Fruit fly (Drosophila melanogaster) whole organism, embryonic: ENCODE data around the gene CG4733.

Experiments used
- Atf-2 ChIP-seq: fragments of 200-800 bp; sonication (Bioruptor generic); optimal IDR thresholded peaks from 2 replicates; lab custom pipeline; 2016; ENCODE audit warnings: missing biosample characterization, missing genetic modification characterization
- Atf6 ChIP-seq: fragments of 200-800 bp; sonication (Bioruptor generic); IDR thresholded peaks from 2 replicates; pipeline ENCODE4 v1.3.6; 2022; ENCODE audit warnings: missing biosample characterization, missing genetic modification characterization
- BtbVII ChIP-seq: fragments of 200-800 bp; sonication (Bioruptor generic); optimal IDR thresholded peaks from 3 replicates; lab custom pipeline; 2017; ENCODE audit warnings: missing biosample characterization, mild to moderate bottlenecking, missing genetic modification characterization
- CG10209 ChIP-seq: fragments of 200-800 bp; sonication (Bioruptor generic); optimal IDR thresholded peaks from 3 replicates; lab custom pipeline; 2017; ENCODE audit warnings: missing biosample characterization, mild to moderate bottlenecking, missing genetic modification characterization, missing genetic modification reagents
- CG10979 ChIP-seq: fragments of 200-800 bp; sonication (Bioruptor generic); optimal IDR thresholded peaks from 2 replicates; lab custom pipeline; 2018; ENCODE audit warnings: missing biosample characterization, mild to moderate bottlenecking, missing genetic modification characterization, moderate library complexity
- CG11723 ChIP-seq: fragments of 200-800 bp; sonication (Bioruptor generic); optimal IDR thresholded peaks from 2 replicates; lab custom pipeline; 2017; ENCODE audit warnings: missing biosample characterization, mild to moderate bottlenecking, missing genetic modification characterization
- CG12071 ChIP-seq: fragments of 200-800 bp; sonication (Bioruptor generic); optimal IDR thresholded peaks from 3 replicates; lab custom pipeline; 2018; ENCODE audit warnings: missing biosample characterization, mild to moderate bottlenecking, missing genetic modification characterization
- CG12236 ChIP-seq: fragments of 200-800 bp; sonication (Bioruptor generic); optimal IDR thresholded peaks from 2 replicates; lab custom pipeline; 2016; ENCODE audit warnings: missing biosample characterization, missing genetic modification characterization
- CG13296 ChIP-seq: fragments of 200-800 bp; sonication (Bioruptor generic); optimal IDR thresholded peaks from 3 replicates; lab custom pipeline; 2018; ENCODE audit warnings: missing biosample characterization, mild to moderate bottlenecking, missing genetic modification characterization
- CG17328 ChIP-seq: fragments of 200-800 bp; sonication (Bioruptor generic); IDR thresholded peaks from 2 replicates; pipeline ENCODE4 v1.3.6; 2022; ENCODE audit warnings: missing biosample characterization, missing genetic modification characterization
- CG17568 ChIP-seq: fragments of 200-800 bp; sonication (Bioruptor generic); optimal IDR thresholded peaks from 2 replicates; lab custom pipeline; 2018; ENCODE audit warnings: missing biosample characterization, mild to moderate bottlenecking, missing genetic modification characterization, moderate library complexity
- CG2202 ChIP-seq: fragments of 200-800 bp; sonication (Bioruptor generic); optimal IDR thresholded peaks from 2 replicates; lab custom pipeline; 2018; ENCODE audit warnings: missing biosample characterization, mild to moderate bottlenecking, missing genetic modification characterization
- CG33557 ChIP-seq: fragments of 200-800 bp; sonication (Bioruptor generic); optimal IDR thresholded peaks from 2 replicates; lab custom pipeline; 2019; ENCODE audit warnings: missing biosample characterization, mild to moderate bottlenecking, missing genetic modification characterization, moderate library complexity
- CG34422 ChIP-seq: fragments of 200-800 bp; sonication (Bioruptor generic); IDR thresholded peaks from 3 replicates; pipeline ENCODE4 v1.3.6; 2022; ENCODE audit warnings: missing biosample characterization, missing genetic modification characterization
- CG4328 ChIP-seq: fragments of 200-800 bp; sonication (Bioruptor generic); optimal IDR thresholded peaks from 3 replicates; lab custom pipeline; 2017; ENCODE audit warnings: missing biosample characterization, missing genetic modification reagents, missing genetic modification characterization
- CG4424 ChIP-seq: fragments of 200-800 bp; sonication (Bioruptor generic); optimal IDR thresholded peaks from 3 replicates; lab custom pipeline; 2016; ENCODE audit warnings: missing biosample characterization, missing genetic modification characterization
- CG4730 ChIP-seq: fragments of 200-800 bp; sonication (Bioruptor generic); IDR thresholded peaks from 2 replicates; pipeline ENCODE4 v1.3.6; 2022; ENCODE audit warnings: missing biosample characterization, missing genetic modification characterization
- CG6765 ChIP-seq: fragments of 200-800 bp; sonication (Bioruptor generic); optimal IDR thresholded peaks from 3 replicates; lab custom pipeline; 2017; ENCODE audit warnings: missing biosample characterization, mild to moderate bottlenecking, missing genetic modification characterization
- CG7987 ChIP-seq: fragments of 200-800 bp; sonication (Bioruptor generic); optimal IDR thresholded peaks from 2 replicates; lab custom pipeline; 2018; ENCODE audit warnings: missing biosample characterization, mild to moderate bottlenecking, missing genetic modification characterization, moderate library complexity
- CG9727 ChIP-seq: fragments of 200-800 bp; sonication (Bioruptor generic); optimal IDR thresholded peaks from 3 replicates; lab custom pipeline; 2017; ENCODE audit warnings: missing biosample characterization, mild to moderate bottlenecking, missing genetic modification characterization
- CG9797 ChIP-seq: fragments of 200-800 bp; sonication (Bioruptor generic); optimal IDR thresholded peaks from 3 replicates; lab custom pipeline; 2018; ENCODE audit warnings: missing biosample characterization, mild to moderate bottlenecking, missing genetic modification characterization
- Dek ChIP-seq: fragments of 200-800 bp; sonication (Bioruptor generic); optimal IDR thresholded peaks from 3 replicates; lab custom pipeline; 2019; ENCODE audit warnings: missing biosample characterization, mild to moderate bottlenecking, missing genetic modification characterization, moderate library complexity
- Fer1 ChIP-seq: fragments of 200-800 bp; sonication (Bioruptor generic); optimal IDR thresholded peaks from 2 replicates; lab custom pipeline; 2017; ENCODE audit warnings: missing biosample characterization, mild to moderate bottlenecking, missing genetic modification characterization
- GATAe ChIP-seq: fragments of 200-800 bp; sonication (Bioruptor generic); conservative IDR thresholded peaks from 2 replicates; pipeline ENCODE4 v1.3.6; 2022; ENCODE audit warnings: missing biosample characterization, missing genetic modification characterization
- MESR4 ChIP-seq: fragments of 200-800 bp; sonication (Bioruptor generic); optimal IDR thresholded peaks from 2 replicates; lab custom pipeline; 2018; ENCODE audit warnings: missing biosample characterization, mild to moderate bottlenecking, missing genetic modification characterization, moderate library complexity
- Nf-YA ChIP-seq: fragments of 200-800 bp; sonication (Bioruptor generic); IDR thresholded peaks from 2 replicates; pipeline ENCODE4 v1.3.6; 2022; ENCODE audit warnings: missing biosample characterization, missing genetic modification characterization
- PHDP ChIP-seq: fragments of 200-800 bp; sonication (Bioruptor generic); optimal IDR thresholded peaks from 3 replicates; lab custom pipeline; 2018; ENCODE audit warnings: missing biosample characterization, mild to moderate bottlenecking, missing genetic modification characterization, moderate library complexity
- Rx ChIP-seq: fragments of 200-800 bp; sonication (Bioruptor generic); IDR thresholded peaks from 2 replicates; pipeline ENCODE4 v1.3.6; 2022; ENCODE audit warnings: missing biosample characterization, missing genetic modification characterization
- amos ChIP-seq: fragments of 200-800 bp; sonication (Bioruptor generic); IDR thresholded peaks from 2 replicates; pipeline ENCODE4 v1.3.6; 2022; ENCODE audit warnings: missing biosample characterization, missing genetic modification characterization; ENCODE audit not compliant: partially characterized antibody
- cato ChIP-seq: fragments of 200-800 bp; sonication (Bioruptor generic); optimal IDR thresholded peaks from 2 replicates; lab custom pipeline; 2016; ENCODE audit warnings: missing biosample characterization, missing genetic modification characterization, borderline replicate concordance
- corto ChIP-seq: fragments of 200-800 bp; sonication (Bioruptor generic); optimal IDR thresholded peaks from 2 replicates; lab custom pipeline; 2016; ENCODE audit warnings: missing biosample characterization, mild to moderate bottlenecking, missing genetic modification characterization, moderate library complexity
- disco-r ChIP-seq: fragments of 200-800 bp; sonication (Bioruptor generic); optimal IDR thresholded peaks from 2 replicates; lab custom pipeline; 2016; ENCODE audit warnings: missing biosample characterization, missing genetic modification characterization
- dmrt11E ChIP-seq: fragments of 200-800 bp; sonication (Bioruptor generic); optimal IDR thresholded peaks from 3 replicates; lab custom pipeline; 2018; ENCODE audit warnings: missing biosample characterization, mild to moderate bottlenecking, missing genetic modification characterization, moderate library complexity
- en ChIP-seq: fragments of 200-800 bp; sonication (Bioruptor generic); optimal IDR thresholded peaks from 2 replicates; lab custom pipeline; 2016; ENCODE audit warnings: missing biosample characterization, missing genetic modification characterization
- gce ChIP-seq: fragments of 200-800 bp; sonication (Bioruptor generic); IDR thresholded peaks from 3 replicates; pipeline ENCODE4 v1.3.6; 2022; ENCODE audit warnings: missing biosample characterization, missing genetic modification characterization
- grn ChIP-seq: fragments of 200-800 bp; sonication (Bioruptor generic); optimal IDR thresholded peaks from 3 replicates; lab custom pipeline; 2017; ENCODE audit warnings: missing biosample characterization, missing genetic modification characterization
- knrl ChIP-seq: fragments of 200-800 bp; sonication (Bioruptor generic); IDR thresholded peaks from 3 replicates; pipeline ENCODE4 v1.3.6; 2022; ENCODE audit warnings: missing biosample characterization, missing genetic modification characterization; ENCODE audit not compliant: partially characterized antibody
- lola ChIP-seq, 3 experiments: fragments of >200 bp in 2 of 3; fragments of 200-800 bp in 1 of 3; sonication (Bioruptor generic) in 1 of 3; optimal IDR thresholded peaks; 2 replicates each; lab custom pipeline; 2017 to 2019; ENCODE audit warnings: missing biosample characterization in 3 of 3, missing genetic modification characterization in 3 of 3, mild to moderate bottlenecking in 1 of 3, moderate library complexity in 1 of 3
- maf-S ChIP-seq: fragments of 200-800 bp; sonication (Bioruptor generic); optimal IDR thresholded peaks from 2 replicates; lab custom pipeline; 2016; ENCODE audit warnings: missing biosample characterization, missing genetic modification characterization
- onecut ChIP-seq: fragments of 200-800 bp; sonication (Bioruptor generic); IDR thresholded peaks from 2 replicates; pipeline ENCODE4 v1.3.6; 2022; ENCODE audit warnings: missing biosample characterization, missing genetic modification characterization
- org-1 ChIP-seq: fragments of 200-800 bp; sonication (Bioruptor generic); optimal IDR thresholded peaks from 2 replicates; lab custom pipeline; 2017; ENCODE audit warnings: missing biosample characterization, missing genetic modification characterization
- psq ChIP-seq: fragments of 200-800 bp; sonication (Bioruptor generic); optimal IDR thresholded peaks from 2 replicates; lab custom pipeline; 2017; ENCODE audit warnings: missing biosample characterization, missing genetic modification characterization
- shn ChIP-seq: fragments of 200-800 bp; sonication (Bioruptor generic); optimal IDR thresholded peaks from 3 replicates; lab custom pipeline; 2016; ENCODE audit warnings: missing biosample characterization, missing genetic modification characterization
- sim ChIP-seq: fragments of 200-800 bp; sonication (Bioruptor generic); IDR thresholded peaks from 2 replicates; pipeline ENCODE4 v1.3.6; 2022; ENCODE audit warnings: missing biosample characterization, missing genetic modification characterization
- slou ChIP-seq: fragments of 200-800 bp; sonication (Bioruptor generic); optimal IDR thresholded peaks from 3 replicates; lab custom pipeline; 2016; ENCODE audit warnings: missing biosample characterization, missing genetic modification characterization
- stc ChIP-seq: fragments of 200-800 bp; sonication (Bioruptor generic); IDR thresholded peaks from 2 replicates; pipeline ENCODE4 v1.3.6; 2022; ENCODE audit warnings: missing biosample characterization, missing genetic modification characterization
- twi ChIP-seq: fragments of 200-800 bp; optimal IDR thresholded peaks from 2 replicates; lab custom pipeline; 2019; ENCODE audit warnings: missing biosample characterization, mild to moderate bottlenecking, missing genetic modification characterization, moderate library complexity
- vvl ChIP-seq: fragments of 200-800 bp; sonication (Bioruptor generic); IDR thresholded peaks from 2 replicates; pipeline ENCODE4 v1.3.6; 2022; ENCODE audit warnings: missing biosample characterization, missing genetic modification characterization
- zfh1 ChIP-seq: fragments of 200-800 bp; sonication (Bioruptor generic); IDR thresholded peaks from 3 replicates; pipeline ENCODE4 v1.3.6; 2022; ENCODE audit warnings: missing biosample characterization, missing genetic modification characterization

Gene CG4733

DNA sequence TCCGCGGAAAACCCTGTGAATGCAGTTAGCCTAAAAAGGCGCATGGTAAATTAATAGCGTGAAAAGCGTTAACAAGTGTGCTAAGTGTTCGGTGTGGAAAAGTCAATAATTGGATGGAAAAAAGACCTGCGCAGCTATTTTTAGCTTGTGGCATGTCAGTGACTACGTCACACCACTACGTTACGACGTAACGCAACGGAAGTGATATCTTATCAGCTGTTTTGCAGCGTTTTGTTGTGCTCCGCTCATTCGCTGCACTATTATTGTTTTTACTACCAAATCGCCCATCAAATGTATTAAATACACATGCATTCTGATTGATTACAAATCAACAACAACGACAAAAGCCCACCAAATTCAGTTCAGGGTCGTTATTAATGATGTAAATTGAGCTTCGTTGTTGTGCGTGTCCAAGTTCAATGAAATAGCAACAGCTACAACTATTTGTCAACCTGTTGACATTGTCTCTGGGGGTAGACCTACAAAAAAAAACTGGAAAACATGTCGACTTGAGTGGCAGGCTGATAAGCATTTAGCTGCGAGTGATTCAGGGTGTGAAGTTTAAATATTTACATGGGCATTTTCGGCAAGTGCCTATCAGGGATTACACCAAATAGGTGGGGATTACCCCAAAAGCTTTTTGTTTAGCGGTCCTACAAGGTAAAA lies 42.8 kb upstream of the CG4733 start:
- TF ChIP-seq CG4424 (GFP tag; lab: Kevin White, UChicago) (peak; percentile 1), CG12236 (GFP tag; lab: Kevin White, UChicago) (peak; percentile 71), CG11723 (GFP tag; lab: Kevin White, UChicago) (no peak), Dek (tag; lab: Kevin White, UChicago) (peak; percentile 37), CG10209 (GFP tag; lab: Kevin White, UChicago) (peak; percentile 65), CG12071 (GFP tag; lab: Kevin White, UChicago) (no peak), Atf-2 (peak; percentile 9), disco-r (peak; percentile 19), org-1 (GFP tag; lab: Kevin White, UChicago) (peak; percentile 26), CG9797 (GFP tag; lab: Kevin White, UChicago) (no peak), corto (GFP tag; lab: Kevin White, UChicago) (no peak), CG10979 (peak; percentile 2), knrl (GFP tag; lab: Robert Waterston, UW) (no peak), sim (GFP tag; lab: Robert Waterston, UW) (no peak), CG13296 (peak; percentile 66), psq (peak; percentile 75), onecut (peak; percentile 90), twi (tag; lab: Kevin White, UChicago) (peak; percentile 18), stc (GFP tag; lab: Robert Waterston, UW) (peak; percentile 70), en (peak; percentile 1), zfh1 (peak; percentile 44; the same call in 1 of the 3 replicates), dmrt11E (tag; lab: Kevin White, UChicago) (peak; percentile 53), CG2202 (tag; lab: Kevin White, UChicago) (peak; percentile 77), amos (no peak), CG4328 (GFP tag; lab: Kevin White, UChicago) (peak; percentile 43), shn (peak; percentile 26), CG17328 (GFP tag; lab: Robert Waterston, UW) (peak; percentile 22; the same call in 1 of the 2 replicates), lola (GFP tag; optimal IDR thresholded peaks at IDR 0.05; lab: Kevin White, UChicago) (peak in 1 of 3 experiments; percentile 36), vvl (peak; percentile 69), grn (GFP tag; lab: Kevin White, UChicago) (peak; percentile 12), BtbVII (GFP tag; lab: Kevin White, UChicago) (peak; percentile 46), Fer1 (GFP tag; lab: Kevin White, UChicago) (peak; percentile 43), CG4730 (GFP tag; lab: Robert Waterston, UW) (no peak), CG7987 (GFP tag; lab: Kevin White, UChicago) (peak; percentile 65), CG9727 (no peak), gce (peak; percentile 74; the same call in 2 of the 3 replicates), CG17568 (GFP tag; lab: Kevin White, UChicago) (peak; percentile 82), Rx (GFP tag; lab: Robert Waterston, UW) (no peak), PHDP (tag; lab: Kevin White, UChicago) (peak; percentile 72), MESR4 (GFP tag; lab: Kevin White, UChicago) (no peak), CG33557 (GFP tag; lab: Kevin White, UChicago) (peak; percentile 67), GATAe (no peak), Nf-YA (GFP tag; lab: Robert Waterston, UW) (peak; percentile 42), CG34422 (GFP tag; lab: Robert Waterston, UW) (peak; percentile 51; the same call in 1 of the 3 replicates), cato (no peak), slou (GFP tag; lab: Kevin White, UChicago) (no peak), CG6765 (GFP tag; lab: Kevin White, UChicago) (peak; percentile 68), Atf6 (peak; percentile 50), maf-S (GFP tag; lab: Kevin White, UChicago) (no peak)
